Worm (Caenorhabditis elegans) whole organism, L1 larva: ENCODE results near the gene cld-1.

Source experiments
- blmp-1 ChIP-seq: fragments of 150-350 bp; optimal IDR thresholded peaks from 2 replicates; lab custom pipeline; 2014; ENCODE audit warnings: missing biosample characterization, missing genetic modification characterization
- egl-27 ChIP-seq, 2 experiments: fragments of 150-350 bp in 1 of 2; sonication (generic microtip); optimal IDR thresholded peaks; 3 replicates each; lab custom pipeline; 2017 to 2018; ENCODE audit warnings: missing biosample characterization in 2 of 2, missing genetic modification characterization in 2 of 2, missing genetic modification reagents in 2 of 2
- nhr-71 ChIP-seq: sonication (generic microtip); optimal IDR thresholded peaks from 2 replicates; lab custom pipeline; 2016; ENCODE audit warnings: mild to moderate bottlenecking, missing genetic modification characterization, moderate library complexity, missing compliant biosample characterization

DNA sequence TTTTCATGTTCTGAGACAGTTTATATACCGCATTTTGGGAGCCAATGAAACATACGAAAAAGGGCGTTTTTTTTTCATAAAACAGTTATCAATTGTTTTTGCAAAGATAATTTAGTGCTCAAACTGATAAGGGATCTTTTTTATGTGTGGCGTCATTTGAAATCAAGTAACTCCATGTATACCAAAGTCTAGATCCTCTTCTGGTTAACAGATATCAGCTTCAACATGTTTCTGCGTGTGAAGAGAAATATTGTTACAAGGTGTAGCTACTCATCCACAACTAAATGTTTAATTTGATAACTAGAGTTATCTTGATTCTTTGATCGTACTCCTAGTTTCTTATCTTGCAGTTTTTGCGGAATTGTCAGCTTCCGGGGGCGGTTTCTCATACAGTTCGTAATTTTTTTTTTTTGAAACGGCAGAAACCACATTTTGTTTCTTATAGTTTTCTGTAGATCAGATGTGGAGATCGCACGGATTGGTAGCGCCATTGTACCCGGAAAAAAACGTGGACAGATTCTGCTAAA lies 36.0 kb upstream of the cld-1 start:
- TF ChIP-seq nhr-71 (tag; lab: Kevin White, UChicago) (no peak), egl-27 (tag; optimal IDR thresholded peaks at IDR 0.05; lab: Kevin White, UChicago) (no peak), blmp-1 (tag; lab: Kevin White, UChicago) (no peak)
